Worm (Caenorhabditis elegans): ENCODE data around the gene ZK418.6.

The ZK418.6 gene

DNA sequence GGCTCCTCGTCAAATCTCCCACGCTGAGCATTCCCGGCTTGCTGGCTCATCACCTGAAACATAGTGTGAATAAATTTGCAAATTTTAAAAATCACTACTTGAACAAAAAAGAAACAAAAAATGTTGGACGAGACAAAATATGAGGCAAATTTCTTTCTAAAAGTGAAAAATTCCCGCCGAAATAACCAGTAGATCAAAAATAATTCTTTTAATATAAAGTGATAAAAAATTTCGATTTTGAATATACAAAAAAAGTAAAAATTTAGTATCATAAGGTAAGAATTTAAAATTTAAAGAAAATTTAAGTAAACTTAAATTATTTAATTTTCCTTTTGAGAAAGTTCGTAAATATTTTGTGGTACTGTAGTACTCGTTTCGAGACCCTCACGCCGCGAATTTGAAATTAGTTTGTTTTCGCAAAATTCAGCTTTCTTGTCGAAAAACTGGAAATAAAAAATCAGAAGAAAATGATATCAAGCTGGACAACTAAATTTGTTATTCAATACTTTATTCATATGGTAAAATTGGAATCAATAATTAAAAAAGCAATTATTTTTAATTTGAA, 18.0 kb downstream of the ZK418.6 start, which contains the start of gene egg-2:
TSS of gene egg-2 (minus strand) at position 53 of the 565 bp plus-strand sequence.
- TF ChIP-seq hnd-1 (tag; optimal IDR thresholded peaks at IDR 0.05), result no peak
- no peak for TF ChIP-seq flt-1 (GFP tag; IDR thresholded peaks at IDR 0.05)
- TF ChIP-seq hmg-4 (GFP tag; optimal IDR thresholded peaks at IDR 0.05), result no peak
- no peak for TF ChIP-seq scrt-1 (GFP tag; IDR thresholded peaks at IDR 0.05)
- no peak for TF ChIP-seq B0310.2 (tag; optimal IDR thresholded peaks at IDR 0.05)
- no peak for TF ChIP-seq hmbx-1 (tag; optimal IDR thresholded peaks at IDR 0.05)
- no peak for TF ChIP-seq ceh-36 (tag; optimal IDR thresholded peaks at IDR 0.05)
- no peak for TF ChIP-seq ceh-13 (GFP tag; optimal IDR thresholded peaks at IDR 0.05)
- no peak for TF ChIP-seq tra-4 (tag; optimal IDR thresholded peaks at IDR 0.05)
- TF ChIP-seq pes-1 (GFP tag; IDR thresholded peaks at IDR 0.05), result no peak
- no peak for TF ChIP-seq ama-1 (optimal IDR thresholded peaks at IDR 0.05)

ce11 chrIII:7056241-7056640, 22.4 kb downstream of the ZK418.6 start, which contains the start of gene R01H2.2:
Gene R01H2.2, plus strand, starts transcription at chrIII:7056541.
- TF ChIP-seq scrt-1 (GFP tag; IDR thresholded peaks at IDR 0.05) (no peak), aly-1 (tag; optimal IDR thresholded peaks at IDR 0.05) (no peak), ama-1 (optimal IDR thresholded peaks at IDR 0.05) (no peak), tra-4 (tag; optimal IDR thresholded peaks at IDR 0.05) (no peak), hmbx-1 (tag; optimal IDR thresholded peaks at IDR 0.05) (no peak), ets-7 (tag; optimal IDR thresholded peaks at IDR 0.05) (no peak), hmg-4 (GFP tag; optimal IDR thresholded peaks at IDR 0.05) (no peak), ceh-13 (GFP tag; optimal IDR thresholded peaks at IDR 0.05) (no peak), tbx-37 (GFP tag; conservative IDR thresholded peaks at IDR 0.05) (no peak), ceh-36 (tag; optimal IDR thresholded peaks at IDR 0.05) (no peak), flt-1 (GFP tag; IDR thresholded peaks at IDR 0.05) (no peak), tbx-11 (GFP tag; IDR thresholded peaks at IDR 0.05) (no peak), sea-1 (GFP tag; conservative IDR thresholded peaks at IDR 0.05) (no peak), B0310.2 (tag; optimal IDR thresholded peaks at IDR 0.05) (no peak), hnd-1 (tag; optimal IDR thresholded peaks at IDR 0.05) (no peak), pes-1 (GFP tag; IDR thresholded peaks at IDR 0.05) (no peak), F13C5.2 (tag; optimal IDR thresholded peaks at IDR 0.05) (no peak)

- no peak for TF ChIP-seq pes-1 (GFP tag; IDR thresholded peaks at IDR 0.05)
- no peak for TF ChIP-seq ama-1 (optimal IDR thresholded peaks at IDR 0.05)
- no peak for TF ChIP-seq tbx-37 (GFP tag; conservative IDR thresholded peaks at IDR 0.05)
- TF ChIP-seq ceh-36 (tag; optimal IDR thresholded peaks at IDR 0.05), result no peak
- TF ChIP-seq hnd-1 (tag; optimal IDR thresholded peaks at IDR 0.05), result no peak
- no peak for TF ChIP-seq ceh-13 (GFP tag; optimal IDR thresholded peaks at IDR 0.05)
- TF ChIP-seq B0310.2 (tag; optimal IDR thresholded peaks at IDR 0.05), result no peak
- no peak for TF ChIP-seq hmbx-1 (tag; optimal IDR thresholded peaks at IDR 0.05)
- TF ChIP-seq scrt-1 (GFP tag; IDR thresholded peaks at IDR 0.05), result no peak
- TF ChIP-seq hmg-4 (GFP tag; optimal IDR thresholded peaks at IDR 0.05), result no peak
- TF ChIP-seq F13C5.2 (tag; optimal IDR thresholded peaks at IDR 0.05), result no peak
- TF ChIP-seq aly-1 (tag; optimal IDR thresholded peaks at IDR 0.05), result no peak
- TF ChIP-seq flt-1 (GFP tag; IDR thresholded peaks at IDR 0.05), result no peak
- no peak for TF ChIP-seq ets-7 (tag; optimal IDR thresholded peaks at IDR 0.05)
- TF ChIP-seq sea-1 (GFP tag; conservative IDR thresholded peaks at IDR 0.05), result no peak
Observed at ce11 chrIII:7045643-7046042, 33.0 kb downstream of the ZK418.6 start, which contains the start of gene R01H2.7. Gene R01H2.7, minus strand, starts transcription at chrIII:7045743.

DNA sequence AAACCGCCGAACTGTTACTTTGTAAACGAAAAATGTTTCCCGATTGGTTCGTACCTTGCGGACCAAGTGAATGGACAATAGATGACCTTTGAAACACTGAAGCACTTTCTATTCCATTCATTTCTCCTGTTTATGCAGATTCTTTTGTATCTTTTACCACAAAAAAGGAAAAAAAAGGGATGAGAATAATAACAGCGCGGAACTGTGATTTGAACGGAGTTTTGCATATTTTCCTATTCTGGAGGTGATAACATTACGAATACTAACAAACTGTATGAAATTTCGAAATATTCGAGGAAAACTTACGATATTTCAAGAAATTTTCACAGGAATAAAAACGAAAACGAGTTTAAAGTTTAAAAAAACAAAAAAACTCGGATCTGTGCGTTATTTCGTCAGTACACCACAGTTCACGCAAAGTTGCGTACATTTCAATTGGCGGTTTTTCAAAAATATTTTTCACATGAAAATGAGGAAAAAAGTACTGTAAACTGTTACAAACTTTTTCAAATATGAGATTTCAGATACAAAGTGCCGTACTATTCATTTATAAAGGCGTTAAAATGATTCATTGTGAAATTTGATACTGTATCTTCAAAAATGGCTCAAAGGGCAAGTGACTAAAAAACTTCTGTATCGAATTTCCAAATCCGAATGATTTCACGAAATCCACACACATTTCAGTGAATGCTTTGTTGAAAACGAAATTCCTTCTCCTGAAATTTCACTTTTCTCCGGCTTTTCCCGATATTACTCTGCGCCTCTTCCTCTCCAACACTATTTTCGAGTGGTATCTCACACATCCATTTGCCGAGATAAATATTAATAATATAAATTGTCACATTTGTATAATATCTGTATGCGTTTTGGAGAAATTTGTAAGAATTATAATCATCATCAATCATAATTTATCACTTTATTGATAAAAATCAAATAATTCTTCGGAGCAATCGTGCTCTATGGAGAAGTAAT, 44.1 kb downstream of the ZK418.6 start:
- no peak for TF ChIP-seq ceh-36 (tag; optimal IDR thresholded peaks at IDR 0.05)

ce11 chrIII:7032070-7032469, 46.6 kb downstream of the ZK418.6 start:
- TF ChIP-seq ceh-13 (GFP tag; optimal IDR thresholded peaks at IDR 0.05) (no peak), F13C5.2 (tag; optimal IDR thresholded peaks at IDR 0.05) (no peak), ceh-36 (tag; optimal IDR thresholded peaks at IDR 0.05) (no peak), aly-1 (tag; optimal IDR thresholded peaks at IDR 0.05) (no peak), ets-7 (tag; optimal IDR thresholded peaks at IDR 0.05) (no peak), hnd-1 (tag; optimal IDR thresholded peaks at IDR 0.05) (no peak), hmbx-1 (tag; optimal IDR thresholded peaks at IDR 0.05) (no peak), tbx-37 (GFP tag; conservative IDR thresholded peaks at IDR 0.05) (no peak), scrt-1 (GFP tag; IDR thresholded peaks at IDR 0.05) (no peak), pes-1 (GFP tag; IDR thresholded peaks at IDR 0.05) (no peak), B0310.2 (tag; optimal IDR thresholded peaks at IDR 0.05) (no peak), flt-1 (GFP tag; IDR thresholded peaks at IDR 0.05) (no peak), ama-1 (optimal IDR thresholded peaks at IDR 0.05) (no peak), tra-4 (tag; optimal IDR thresholded peaks at IDR 0.05) (no peak), hmg-4 (GFP tag; optimal IDR thresholded peaks at IDR 0.05) (no peak)

DNA sequence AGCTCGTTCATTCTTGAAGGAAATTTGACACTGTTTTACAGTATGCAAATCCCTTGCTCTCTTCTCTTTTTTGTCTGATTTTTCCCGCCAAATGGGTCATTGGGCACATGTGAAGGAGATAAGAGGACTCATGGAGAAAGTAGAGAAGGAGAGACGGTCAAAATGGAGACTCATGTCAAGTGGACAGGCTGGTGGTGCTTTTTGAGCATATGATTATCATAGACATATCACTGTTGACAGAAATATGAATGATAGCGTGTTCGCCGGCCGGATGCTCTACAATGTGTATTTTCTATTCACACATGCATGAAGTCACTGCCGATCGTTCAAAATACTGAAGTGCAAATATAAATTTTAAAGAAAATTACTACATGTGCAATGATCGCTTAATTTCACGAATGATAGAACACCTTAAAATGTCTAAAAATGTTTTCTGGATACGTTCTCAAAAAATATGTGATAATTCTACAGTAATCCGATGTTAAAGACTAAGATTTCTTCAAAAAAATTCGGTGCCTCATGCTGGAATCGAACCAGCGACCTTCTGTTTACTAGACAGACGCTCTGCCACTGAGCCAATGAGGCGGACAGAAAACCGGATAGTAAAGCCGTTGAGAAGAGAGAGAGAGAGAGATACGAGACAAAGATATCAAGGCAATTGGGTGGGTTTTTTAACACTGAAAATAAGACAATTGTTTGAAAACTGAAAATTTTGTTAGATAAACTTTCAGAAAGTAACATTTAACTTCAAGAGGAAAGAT, 48.4 kb downstream of the ZK418.6 start:
- TF ChIP-seq hmg-4 (GFP tag; optimal IDR thresholded peaks at IDR 0.05) (peak; percentile 62), flt-1 (GFP tag; IDR thresholded peaks at IDR 0.05) (peak; percentile 71), hnd-1 (tag; optimal IDR thresholded peaks at IDR 0.05) (peak; percentile 43), tbx-11 (GFP tag; IDR thresholded peaks at IDR 0.05) (peak; percentile 62), ets-7 (tag; optimal IDR thresholded peaks at IDR 0.05) (no peak), aly-1 (tag; optimal IDR thresholded peaks at IDR 0.05) (peak; percentile 4), B0310.2 (tag; optimal IDR thresholded peaks at IDR 0.05) (no peak), ceh-36 (tag; optimal IDR thresholded peaks at IDR 0.05) (peak; percentile 62), pes-1 (GFP tag; IDR thresholded peaks at IDR 0.05) (peak; percentile 85), ceh-13 (GFP tag; optimal IDR thresholded peaks at IDR 0.05) (peak; percentile 44), tbx-37 (GFP tag; conservative IDR thresholded peaks at IDR 0.05) (0 out of 2 replicates have a peak, but pooled peaks have one; percentile 41), F13C5.2 (tag; optimal IDR thresholded peaks at IDR 0.05) (peak; percentile 14), scrt-1 (GFP tag; IDR thresholded peaks at IDR 0.05) (peak; percentile 50; the same call in 1 of the 2 replicates), tra-4 (tag; optimal IDR thresholded peaks at IDR 0.05) (no peak), hmbx-1 (tag; optimal IDR thresholded peaks at IDR 0.05) (peak; percentile 27), ama-1 (optimal IDR thresholded peaks at IDR 0.05) (no peak), sea-1 (GFP tag; conservative IDR thresholded peaks at IDR 0.05) (peak; percentile 61; the same call in 1 of the 2 replicates)
